Fruit fly (Drosophila melanogaster) whole organism, embryonic: ENCODE measurements around the gene CG14230.

Source experiments
- Atf-2 ChIP-seq: fragments of 200-800 bp; sonication (Bioruptor generic); optimal IDR thresholded peaks from 2 replicates; lab custom pipeline; 2016; ENCODE audit warnings: missing biosample characterization, missing genetic modification characterization
- Atf3 ChIP-seq: fragments of 200-800 bp; sonication (Bioruptor generic); optimal IDR thresholded peaks from 3 replicates; lab custom pipeline; 2016; ENCODE audit warnings: missing biosample characterization, missing genetic modification characterization
- CG12071 ChIP-seq: fragments of 200-800 bp; sonication (Bioruptor generic); optimal IDR thresholded peaks from 3 replicates; lab custom pipeline; 2018; ENCODE audit warnings: missing biosample characterization, mild to moderate bottlenecking, missing genetic modification characterization
- CG12299 ChIP-seq: fragments of 200-800 bp; sonication (Bioruptor generic); optimal IDR thresholded peaks from 2 replicates; lab custom pipeline; 2018; ENCODE audit warnings: missing biosample characterization, mild to moderate bottlenecking, missing genetic modification characterization
- CG1233 ChIP-seq: fragments of 200-800 bp; sonication (Bioruptor generic); optimal IDR thresholded peaks from 4 replicates; lab custom pipeline; 2018; ENCODE audit warnings: missing biosample characterization, mild to moderate bottlenecking, missing genetic modification characterization
- CG12744 ChIP-seq: fragments of 200-800 bp; sonication (Bioruptor generic); optimal IDR thresholded peaks from 2 replicates; lab custom pipeline; 2016; ENCODE audit warnings: missing biosample characterization, missing genetic modification characterization
- CG13123 ChIP-seq: fragments of 200-800 bp; sonication (Bioruptor generic); optimal IDR thresholded peaks from 2 replicates; lab custom pipeline; 2016; ENCODE audit warnings: missing biosample characterization, missing genetic modification characterization
- CG14050 ChIP-seq: fragments of 200-800 bp; sonication (Bioruptor generic); IDR thresholded peaks from 3 replicates; pipeline ENCODE4 v1.3.6; 2022; ENCODE audit warnings: missing biosample characterization, missing genetic modification characterization
- CG14441 ChIP-seq: fragments of 200-800 bp; sonication (Bioruptor generic); IDR thresholded peaks from 2 replicates; pipeline ENCODE4 v1.3.6; 2022; ENCODE audit warnings: missing biosample characterization, missing genetic modification characterization
- CG14667 ChIP-seq: fragments of 200-800 bp; sonication (Bioruptor generic); IDR thresholded peaks from 2 replicates; pipeline ENCODE4 v1.3.6; 2022; ENCODE audit warnings: missing biosample characterization, missing genetic modification characterization
- CG1529 ChIP-seq: fragments of 200-800 bp; sonication (Bioruptor generic); optimal IDR thresholded peaks from 3 replicates; lab custom pipeline; 2018; ENCODE audit warnings: missing biosample characterization, missing genetic modification characterization
- CG1832 ChIP-seq: fragments of 200-800 bp; sonication (Bioruptor generic); optimal IDR thresholded peaks from 2 replicates; lab custom pipeline; 2017; ENCODE audit warnings: missing biosample characterization, mild to moderate bottlenecking, missing genetic modification characterization, inconsistent platforms
- CG18599 ChIP-seq: fragments of 200-800 bp; sonication (Bioruptor generic); optimal IDR thresholded peaks from 3 replicates; lab custom pipeline; 2017; ENCODE audit warnings: missing biosample characterization, missing genetic modification characterization, mild to moderate bottlenecking, moderate library complexity, missing genetic modification reagents
- CG30020 ChIP-seq: fragments of 200-800 bp; optimal IDR thresholded peaks from 2 replicates; lab custom pipeline; 2019; ENCODE audit warnings: missing biosample characterization, mild to moderate bottlenecking, missing genetic modification characterization, moderate library complexity
- CG31441 ChIP-seq: fragments of 200-800 bp; sonication (Bioruptor generic); IDR thresholded peaks from 2 replicates; pipeline ENCODE4 v1.3.6; 2022; ENCODE audit warnings: missing biosample characterization, missing genetic modification characterization
- CG3163 ChIP-seq: fragments of 200-800 bp; sonication (Bioruptor generic); optimal IDR thresholded peaks from 3 replicates; lab custom pipeline; 2016; ENCODE audit warnings: missing biosample characterization, missing genetic modification characterization
- CG32772 ChIP-seq: fragments of 200-800 bp; sonication (Bioruptor generic); IDR thresholded peaks from 2 replicates; pipeline ENCODE4 v1.3.6; 2022; ENCODE audit warnings: missing biosample characterization, missing genetic modification characterization
- CG3995 ChIP-seq: fragments of 200-800 bp; sonication (Bioruptor generic); optimal IDR thresholded peaks from 3 replicates; lab custom pipeline; 2016; ENCODE audit warnings: missing biosample characterization, missing genetic modification characterization
- CG4360 ChIP-seq: fragments of 200-800 bp; sonication (Bioruptor generic); IDR thresholded peaks from 2 replicates; pipeline ENCODE4 v1.3.6; 2022; ENCODE audit warnings: missing biosample characterization, missing genetic modification characterization
- CG6689 ChIP-seq: fragments of 200-800 bp; sonication (Bioruptor generic); IDR thresholded peaks from 2 replicates; pipeline ENCODE4 v1.3.6; 2022; ENCODE audit warnings: missing biosample characterization, missing genetic modification characterization
- CG9215 ChIP-seq: fragments of 200-800 bp; sonication (Bioruptor generic); IDR thresholded peaks from 2 replicates; pipeline ENCODE4 v1.3.6; 2022; ENCODE audit warnings: missing biosample characterization, missing genetic modification characterization
- CHES-1-like ChIP-seq: fragments of 200-800 bp; sonication (Bioruptor generic); optimal IDR thresholded peaks from 2 replicates; lab custom pipeline; 2016; ENCODE audit warnings: missing biosample characterization, missing genetic modification characterization
- E2f1 ChIP-seq: fragments of 200-800 bp; sonication (Bioruptor generic); IDR thresholded peaks from 2 replicates; pipeline ENCODE4 v1.3.6; 2022; ENCODE audit warnings: missing biosample characterization, missing genetic modification characterization
- HHEX ChIP-seq: fragments of 200-800 bp; sonication (Bioruptor generic); optimal IDR thresholded peaks from 3 replicates; lab custom pipeline; 2017; ENCODE audit warnings: missing biosample characterization, mild to moderate bottlenecking, missing genetic modification characterization, missing genetic modification reagents
- HLHmδ ChIP-seq: fragments of 200-800 bp; sonication (Bioruptor generic); optimal IDR thresholded peaks from 2 replicates; lab custom pipeline; 2018; ENCODE audit warnings: missing biosample characterization, mild to moderate bottlenecking, missing genetic modification characterization, moderate library complexity
- MESR4 ChIP-seq: fragments of 200-800 bp; sonication (Bioruptor generic); optimal IDR thresholded peaks from 2 replicates; lab custom pipeline; 2018; ENCODE audit warnings: missing biosample characterization, mild to moderate bottlenecking, missing genetic modification characterization, moderate library complexity
- Med ChIP-seq: fragments of 200-800 bp; sonication (Bioruptor generic); peaks from one replicate; lab custom pipeline; 2016; ENCODE audit warnings: missing biosample characterization, missing genetic modification characterization, mild to moderate bottlenecking, inconsistent platforms, moderate library complexity
- Mrtf ChIP-seq: fragments of 200-800 bp; sonication (Bioruptor generic); IDR thresholded peaks from 3 replicates; pipeline ENCODE4 v1.3.6; 2022; ENCODE audit warnings: missing biosample characterization, missing genetic modification characterization
- Neu2 ChIP-seq: fragments of 200-800 bp; sonication (Bioruptor generic); optimal IDR thresholded peaks from 3 replicates; lab custom pipeline; 2016; ENCODE audit warnings: missing biosample characterization, missing genetic modification characterization, borderline replicate concordance
- Oaz ChIP-seq: fragments of 200-800 bp; sonication (Bioruptor generic); IDR thresholded peaks from 2 replicates; pipeline ENCODE4 v1.3.6; 2022; ENCODE audit warnings: missing biosample characterization, missing genetic modification characterization
- Opbp ChIP-seq: fragments of 200-800 bp; sonication (Bioruptor generic); IDR thresholded peaks from 3 replicates; pipeline ENCODE4 v1.3.6; 2022; ENCODE audit warnings: missing biosample characterization, missing genetic modification characterization; ENCODE audit not compliant: partially characterized antibody
- Ravus ChIP-seq: fragments of 200-800 bp; sonication (Bioruptor generic); IDR thresholded peaks from 2 replicates; pipeline ENCODE4 v1.3.6; 2022; ENCODE audit warnings: missing biosample characterization, missing genetic modification characterization
- Rfx ChIP-seq: fragments of 200-800 bp; sonication (Bioruptor generic); IDR thresholded peaks from 2 replicates; pipeline ENCODE4 v1.3.6; 2022; ENCODE audit warnings: missing biosample characterization, missing genetic modification characterization
- ato ChIP-seq: fragments of 200-800 bp; sonication (Bioruptor generic); IDR thresholded peaks from 2 replicates; pipeline ENCODE4 v1.3.6; 2022; ENCODE audit warnings: missing biosample characterization, missing genetic modification characterization; ENCODE audit not compliant: partially characterized antibody
- chif ChIP-seq, 2 experiments: fragments of 200-800 bp; sonication (Bioruptor generic); optimal IDR thresholded peaks; 3 replicates each; lab custom pipeline; 2016; ENCODE audit warnings: missing biosample characterization in 2 of 2, missing genetic modification characterization in 2 of 2
- chinmo ChIP-seq: fragments of 200-800 bp; sonication (Bioruptor generic); IDR thresholded peaks from 4 replicates; pipeline ENCODE4 v1.3.6; 2022; ENCODE audit warnings: missing biosample characterization, missing genetic modification characterization; ENCODE audit not compliant: partially characterized antibody
- fu2 ChIP-seq: fragments of 200-800 bp; sonication (Bioruptor generic); optimal IDR thresholded peaks from 2 replicates; lab custom pipeline; 2016; ENCODE audit warnings: missing biosample characterization, missing genetic modification characterization
- gro ChIP-seq: fragments of 200-800 bp; sonication (Bioruptor generic); optimal IDR thresholded peaks from 2 replicates; lab custom pipeline; 2016; ENCODE audit warnings: missing biosample characterization, missing genetic modification characterization
- gsb-n ChIP-seq: fragments of 200-800 bp; sonication (Bioruptor generic); optimal IDR thresholded peaks from 3 replicates; lab custom pipeline; 2018; ENCODE audit warnings: missing biosample characterization, mild to moderate bottlenecking, missing genetic modification characterization
- odd ChIP-seq: fragments of 200-800 bp; sonication (Bioruptor generic); optimal IDR thresholded peaks from 2 replicates; lab custom pipeline; 2017; ENCODE audit warnings: missing biosample characterization, mild to moderate bottlenecking, missing genetic modification characterization
- onecut ChIP-seq: fragments of 200-800 bp; sonication (Bioruptor generic); IDR thresholded peaks from 2 replicates; pipeline ENCODE4 v1.3.6; 2022; ENCODE audit warnings: missing biosample characterization, missing genetic modification characterization
- pho ChIP-seq: fragments of 200-800 bp; sonication (Bioruptor generic); optimal IDR thresholded peaks from 2 replicates; lab custom pipeline; 2016; ENCODE audit warnings: missing biosample characterization, missing genetic modification characterization
- ro ChIP-seq: fragments of 200-800 bp; sonication (Bioruptor generic); IDR thresholded peaks from 2 replicates; pipeline ENCODE4 v1.3.6; 2022; ENCODE audit warnings: missing biosample characterization, missing genetic modification characterization
- row ChIP-seq: fragments of 200-800 bp; sonication (Bioruptor generic); IDR thresholded peaks from 3 replicates; pipeline ENCODE4 v1.3.6; 2022; ENCODE audit warnings: missing biosample characterization, missing genetic modification characterization
- sens-2 ChIP-seq: fragments of 200-800 bp; sonication (Bioruptor generic); IDR thresholded peaks from 2 replicates; pipeline ENCODE4 v1.3.6; 2022; ENCODE audit warnings: missing biosample characterization, missing genetic modification characterization
- sob ChIP-seq: fragments of 200-800 bp; sonication (Bioruptor generic); IDR thresholded peaks from 2 replicates; pipeline ENCODE4 v1.3.6; 2022; ENCODE audit warnings: missing biosample characterization, missing genetic modification characterization
- stc ChIP-seq: fragments of 200-800 bp; sonication (Bioruptor generic); IDR thresholded peaks from 2 replicates; pipeline ENCODE4 v1.3.6; 2022; ENCODE audit warnings: missing biosample characterization, missing genetic modification characterization
- tap ChIP-seq: fragments of 200-800 bp; optimal IDR thresholded peaks from 3 replicates; lab custom pipeline; 2019; ENCODE audit warnings: missing biosample characterization, mild to moderate bottlenecking, missing genetic modification characterization, moderate library complexity
- unc-4 ChIP-seq: fragments of 200-800 bp; sonication (Bioruptor generic); IDR thresholded peaks from 2 replicates; pipeline ENCODE4 v1.3.6; 2022; ENCODE audit warnings: missing biosample characterization, missing genetic modification characterization; ENCODE audit not compliant: partially characterized antibody
- z ChIP-seq: fragments of 200-800 bp; sonication (Bioruptor generic); IDR thresholded peaks from 3 replicates; pipeline ENCODE4 v1.3.6; 2022; ENCODE audit warnings: missing biosample characterization, missing genetic modification characterization
- zen2 ChIP-seq: fragments of 200-800 bp; sonication (Bioruptor generic); IDR thresholded peaks from 3 replicates; pipeline ENCODE4 v1.3.6; 2022; ENCODE audit warnings: missing biosample characterization, missing genetic modification characterization; ENCODE audit not compliant: partially characterized antibody

The CG14230 gene

DNA sequence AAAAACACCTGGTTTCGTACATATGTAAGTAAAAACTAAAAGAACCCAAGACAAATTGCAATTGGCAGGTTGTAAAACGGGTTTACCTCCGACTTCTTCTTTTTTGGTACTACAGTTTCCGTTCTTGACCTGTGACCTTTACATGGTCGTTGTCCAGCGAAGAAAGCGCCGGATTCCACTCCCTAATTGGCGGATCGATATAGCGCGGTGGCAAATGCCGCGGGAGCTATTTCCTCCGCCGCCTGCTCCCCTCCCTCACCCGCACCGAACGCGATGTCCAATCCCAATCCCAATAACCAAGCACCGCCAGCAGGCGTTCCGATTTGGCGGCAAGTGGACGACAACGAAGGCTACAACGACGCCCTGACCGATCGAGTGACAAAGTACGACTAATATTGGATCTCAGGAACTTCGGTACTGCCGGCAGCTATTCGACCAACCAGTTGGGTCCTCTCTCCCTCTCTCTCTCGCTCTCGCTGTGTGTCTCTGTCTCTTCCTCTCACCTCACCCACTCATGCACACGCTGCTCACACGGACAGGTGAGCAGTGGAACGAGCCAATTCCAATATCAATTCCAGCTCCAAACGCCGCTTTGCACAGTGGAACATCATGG, 41.3 kb upstream of the CG14230 start (continued):
- no peak for TF ChIP-seq CG12299 (tag; lab: Kevin White, UChicago)
- TF ChIP-seq pho (GFP tag; lab: Kevin White, UChicago) = peak; percentile 11
- TF ChIP-seq unc-4 (GFP tag; lab: Robert Waterston, UW) = peak; percentile 40; the same call in 1 of the 2 replicates
- no peak for TF ChIP-seq ro
- TF ChIP-seq Rfx (GFP tag; lab: Robert Waterston, UW) = no peak; the same call in 1 of the 2 replicates
- peak; percentile 43 for TF ChIP-seq Med (GFP tag; lab: Kevin White, UChicago)
- no peak for TF ChIP-seq chif (GFP tag; optimal IDR thresholded peaks at IDR 0.05; lab: Kevin White, UChicago)
- no peak for TF ChIP-seq Mrtf
- no peak for TF ChIP-seq CG13123
- no peak for TF ChIP-seq row (GFP tag; lab: Robert Waterston, UW)
- TF ChIP-seq sens-2 = no peak
- no peak for TF ChIP-seq Neu2 (GFP tag; lab: Kevin White, UChicago)
- TF ChIP-seq CG18599 (GFP tag; lab: Kevin White, UChicago) = no peak
- no peak for TF ChIP-seq CG12071 (GFP tag; lab: Kevin White, UChicago)
- TF ChIP-seq gsb-n (tag; lab: Kevin White, UChicago) = no peak
- no peak for TF ChIP-seq CG12744 (GFP tag; lab: Kevin White, UChicago)
- 0 out of 2 replicates have a peak, but pooled peaks have one; percentile 9 for TF ChIP-seq onecut
- no peak for TF ChIP-seq MESR4 (GFP tag; lab: Kevin White, UChicago)
- 0 out of 4 replicates have a peak, but pooled peaks have one; percentile 52 for TF ChIP-seq chinmo (GFP tag; lab: Robert Waterston, UW)
- no peak for TF ChIP-seq CG1529
- TF ChIP-seq CG31441 (GFP tag; lab: Robert Waterston, UW) = no peak
- no peak for TF ChIP-seq gro
- TF ChIP-seq CG1233 (GFP tag; lab: Kevin White, UChicago) = no peak
- TF ChIP-seq E2f1 (GFP tag; lab: Robert Waterston, UW) = no peak
- peak; percentile 85 for TF ChIP-seq HLHmδ (GFP tag; lab: Kevin White, UChicago)
- TF ChIP-seq Opbp = no peak
- TF ChIP-seq CG4360 = no peak
- 0 out of 2 replicates have a peak, but pooled peaks have one; percentile 33 for TF ChIP-seq sob
- no peak for TF ChIP-seq ato (GFP tag; lab: Robert Waterston, UW)
- TF ChIP-seq CG32772 = no peak
- no peak for TF ChIP-seq CG14050 (GFP tag; lab: Robert Waterston, UW)
- no peak for TF ChIP-seq CG30020
- peak; percentile 69 for TF ChIP-seq CG1832 (GFP tag; lab: Kevin White, UChicago)

DNA sequence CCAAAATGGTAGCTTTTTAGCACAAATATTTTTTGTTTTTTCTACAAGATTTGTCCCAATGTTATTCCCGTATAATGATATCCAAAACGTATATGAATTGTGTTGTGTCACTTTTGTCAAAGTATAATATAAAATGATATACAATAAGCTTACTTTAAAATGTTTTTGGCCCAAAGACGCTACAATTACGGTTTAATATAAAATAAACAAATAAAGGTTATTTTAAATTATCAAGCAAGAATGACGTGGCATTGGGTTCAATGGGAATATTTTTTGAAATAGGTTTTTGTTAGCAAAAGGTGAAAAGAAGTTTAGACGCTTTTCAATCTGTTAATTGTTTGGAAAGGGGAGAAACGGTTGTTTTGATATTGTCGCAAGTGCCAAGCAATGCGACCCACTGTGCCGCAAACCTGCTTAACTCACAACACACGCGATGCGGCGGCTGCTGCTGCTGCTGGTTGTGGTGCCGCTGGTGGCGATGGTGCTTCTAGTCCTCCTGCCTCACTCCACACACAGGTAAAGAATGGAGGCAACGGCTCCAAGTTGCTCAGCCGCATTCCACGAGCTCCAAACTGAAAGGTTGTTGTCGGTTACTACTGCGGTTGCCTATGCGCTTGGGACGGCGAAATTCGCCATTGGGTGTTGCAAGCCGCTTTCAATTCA, 40.6 kb upstream of the CG14230 start:
- TF ChIP-seq CG14441 (GFP tag; lab: Robert Waterston, UW) = no peak
- no peak for TF ChIP-seq CHES-1-like
- TF ChIP-seq Atf-2 = no peak
- TF ChIP-seq CG9215 (GFP tag; lab: Robert Waterston, UW) = 0 out of 2 replicates have a peak, but pooled peaks have one; percentile 6
- no peak for TF ChIP-seq Oaz
- TF ChIP-seq Atf3 (GFP tag; lab: Kevin White, UChicago) = no peak
- no peak for TF ChIP-seq CG3995 (GFP tag; lab: Kevin White, UChicago)
- TF ChIP-seq stc = no peak
- peak; percentile 58 for TF ChIP-seq odd (GFP tag; lab: Kevin White, UChicago)
- no peak for TF ChIP-seq CG14667 (GFP tag; lab: Robert Waterston, UW)
- no peak for TF ChIP-seq Ravus (GFP tag; lab: Robert Waterston, UW)
- peak; percentile 52 for TF ChIP-seq CG18599 (GFP tag; lab: Kevin White, UChicago)
- TF ChIP-seq CG3163 (GFP tag; lab: Kevin White, UChicago) = no peak
- no peak for TF ChIP-seq zen2 (GFP tag; lab: Robert Waterston, UW)
- no peak for TF ChIP-seq tap
- TF ChIP-seq z (GFP tag; lab: Robert Waterston, UW) = no peak
- no peak for TF ChIP-seq fu2 (GFP tag; lab: Kevin White, UChicago)
- TF ChIP-seq CG6689 = peak; percentile 29; the same call in 1 of the 2 replicates
- TF ChIP-seq HHEX (GFP tag; lab: Kevin White, UChicago) = no peak
